Fruit fly (Drosophila melanogaster) whole organism, larva: ENCODE data around the gene GstT3.
"Not testable (repeated sequence)": the region's sequence is repeated elsewhere in the genome, so short reads cannot be mapped to it uniquely, and the experiment has no call there.

Source experiments
- noc ChIP-seq: fragments of 200-800 bp; sonication (Bioruptor generic); optimal IDR thresholded peaks from 3 replicates; lab custom pipeline; 2019; ENCODE audit warnings: missing biosample characterization, mild to moderate bottlenecking, missing genetic modification characterization, moderate library complexity

Gene GstT3

dm6 chrX:20467155-20467554 is at the start of gene GstT3:
Gene GstT3, plus strand, starts transcription at chrX:20467455.
- no peak for TF ChIP-seq noc (tag; lab: Kevin White, UChicago)

- TF ChIP-seq noc (tag; lab: Kevin White, UChicago), result no peak
Observed at dm6 chrX:20418864-20419263, 48.4 kb upstream of the GstT3 start, which contains the start of gene Obp19c. Gene Obp19c, minus strand, starts transcription at chrX:20418964.

dm6 chrX:20419313-20419712 is 47.9 kb upstream of the GstT3 start, which contains the start of gene Obp19d:
Gene Obp19d, plus strand, starts transcription at chrX:20419613.
- TF ChIP-seq noc (tag; lab: Kevin White, UChicago), result no peak

dm6 chrX:20423158-20423557 is 44.1 kb upstream of the GstT3 start:
- no peak for TF ChIP-seq noc (tag; lab: Kevin White, UChicago)

- TF ChIP-seq noc (tag; lab: Kevin White, UChicago), result no peak
Observed at dm6 chrX:20423747-20424165, 43.5 kb upstream of the GstT3 start, which contains the start of the genes Pp4-19C and cactin. Gene Pp4-19C, minus strand, starts transcription at chrX:20424002. Gene cactin, plus strand, starts transcription at chrX:20424069.

- TF ChIP-seq noc (tag; lab: Kevin White, UChicago), result no peak
Observed at dm6 chrX:20426818-20427217, 40.4 kb upstream of the GstT3 start, which contains the start of gene CG15456. Gene CG15456, minus strand, starts transcription at chrX:20427042.

dm6 chrX:20429482-20430204 is 37.6 kb upstream of the GstT3 start, which contains the start of the genes CG11710 and mal:
Gene CG11710, minus strand, starts transcription at chrX:20429673.
Gene mal, plus strand, starts transcription at chrX:20429675.
- TF ChIP-seq noc (tag; lab: Kevin White, UChicago), result peak; percentile 84

- TF ChIP-seq noc (tag; lab: Kevin White, UChicago), result no peak
Observed at dm6 chrX:20433345-20434332, 33.6 kb upstream of the GstT3 start, which contains the start of gene CG1695. Gene CG1695, plus strand, starts transcription at chrX:20433950.

- TF ChIP-seq noc (tag; lab: Kevin White, UChicago), result no peak
Observed at dm6 chrX:20434534-20434933, 32.7 kb upstream of the GstT3 start.

dm6 chrX:20436866-20437265 is 30.4 kb upstream of the GstT3 start:
- no peak for TF ChIP-seq noc (tag; lab: Kevin White, UChicago)

- not testable (repeated sequence) for TF ChIP-seq noc (tag; lab: Kevin White, UChicago)
Observed at dm6 chrX:20446071-20446470, 21.2 kb upstream of the GstT3 start, which contains the start of gene CG42578. Gene CG42578, plus strand, starts transcription at chrX:20446371.

dm6 chrX:20447865-20448584 is 19.2 kb upstream of the GstT3 start:
- no peak for TF ChIP-seq noc (tag; lab: Kevin White, UChicago)

- TF ChIP-seq noc (tag; lab: Kevin White, UChicago), result no peak
Observed at dm6 chrX:20448828-20449427, 18.3 kb upstream of the GstT3 start, which contains the start of gene tbc. Gene tbc, plus strand, starts transcription at chrX:20449331.

dm6 chrX:20466382-20466928 is 800 bp upstream of the GstT3 start:
- TF ChIP-seq noc (tag; lab: Kevin White, UChicago), result no peak
